Fruit fly (Drosophila melanogaster): Measurements from ENCODE around the gene mRpS2.
A peak's percentile ranks its signal among the peaks of the same experiment; 100 is the strongest.

DNA sequence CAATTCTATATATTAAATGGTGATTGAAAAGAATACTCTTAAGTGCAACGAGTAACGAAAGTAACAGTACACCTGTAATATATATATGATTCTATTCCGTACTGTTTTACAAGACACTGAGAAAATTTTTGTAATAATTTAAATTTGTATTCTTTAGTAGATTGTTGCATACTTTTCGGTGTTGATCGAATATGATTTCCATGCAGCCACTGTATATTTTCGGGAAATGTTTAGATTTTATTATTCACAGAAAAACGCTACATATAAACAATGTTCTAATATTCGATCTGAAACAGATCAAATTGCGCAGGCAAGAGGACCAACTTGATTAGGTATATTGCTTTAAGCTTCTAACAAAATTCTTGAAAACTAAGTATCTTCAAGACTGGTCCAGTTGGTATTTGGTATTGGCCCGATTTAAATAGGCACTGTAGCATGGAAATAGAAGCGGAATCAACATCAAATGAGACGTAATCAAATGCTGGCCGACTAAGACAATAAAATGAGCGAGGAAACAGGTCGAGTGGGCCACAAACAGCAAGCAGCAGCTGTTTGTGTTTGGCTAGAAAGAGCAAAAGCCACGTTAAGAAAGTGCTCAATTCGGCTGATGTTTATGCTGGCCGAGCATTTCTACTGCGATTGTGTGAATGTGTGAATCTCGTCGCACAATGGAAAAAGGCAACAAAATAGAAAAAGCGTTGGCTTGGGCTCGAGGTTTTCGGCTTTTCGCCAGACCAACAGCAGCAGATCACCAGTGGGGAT is 37.8 kb downstream of the mRpS2 start, which contains the start of gene CG15629:
- TF ChIP-seq Sp1 (GFP tag; optimal IDR thresholded peaks at IDR 0.05) (no peak), dmrt93B (GFP tag; optimal IDR thresholded peaks at IDR 0.05) (no peak), brk (GFP tag; optimal IDR thresholded peaks at IDR 0.05) (peak; percentile 40), pan (optimal IDR thresholded peaks at IDR 0.05) (no peak), h (GFP tag; optimal IDR thresholded peaks at IDR 0.05) (no peak), CG32264 (GFP tag; optimal IDR thresholded peaks at IDR 0.05) (no peak), GATAd (GFP tag; optimal IDR thresholded peaks at IDR 0.05) (no peak), usp (GFP tag; optimal IDR thresholded peaks at IDR 0.05) (no peak), N (GFP tag; optimal IDR thresholded peaks at IDR 0.05) (peak; percentile 18), psq (GFP tag; optimal IDR thresholded peaks at IDR 0.05) (no peak), Jra (GFP tag; optimal IDR thresholded peaks at IDR 0.05) (no peak), foxo (GFP tag; optimal IDR thresholded peaks at IDR 0.05) (no peak), HLH106 (tag; optimal IDR thresholded peaks at IDR 0.05) (no peak), Mio (GFP tag; optimal IDR thresholded peaks at IDR 0.05) (no peak)
